Worm (Caenorhabditis elegans): ENCODE results near the gene Y50D4C.3.

ce11 chrV:949084-949483 is 4.0 kb upstream of the Y50D4C.3 start:
- TF ChIP-seq ama-1 (optimal IDR thresholded peaks at IDR 0.05): no peak
- TF ChIP-seq hnd-1 (tag; optimal IDR thresholded peaks at IDR 0.05): no peak
